Worm (Caenorhabditis elegans) whole organism, late embryonic: Measurements from ENCODE around the gene nep-11.
A peak's percentile ranks its signal among the peaks of the same experiment; 100 is the strongest.

Experiments
- C08G9.2 ChIP-seq: sonication (generic microtip); optimal IDR thresholded peaks from 2 replicates; lab custom pipeline; 2016; ENCODE audit warnings: mild to moderate bottlenecking, missing genetic modification characterization, moderate library complexity, missing compliant biosample characterization
- C38D4.7 ChIP-seq: fragments of 200-800 bp; sonication (Bioruptor generic); optimal IDR thresholded peaks from 2 replicates; lab custom pipeline; 2018; ENCODE audit warnings: mild to moderate bottlenecking, missing genetic modification characterization, moderate library complexity, missing compliant biosample characterization
- K02D7.2 ChIP-seq: sonication (generic microtip); optimal IDR thresholded peaks from 2 replicates; lab custom pipeline; 2017; ENCODE audit warnings: mild to moderate bottlenecking, missing genetic modification characterization, missing compliant biosample characterization
- K09A11.1 ChIP-seq: sonication (generic microtip); optimal IDR thresholded peaks from 2 replicates; lab custom pipeline; 2017; ENCODE audit warnings: antibody characterized with exemption, mild to moderate bottlenecking, missing genetic modification characterization, missing compliant biosample characterization; ENCODE audit not compliant: insufficient read depth
- T23F11.4 ChIP-seq: fragments of 200-800 bp; sonication (Bioruptor generic); optimal IDR thresholded peaks from 2 replicates; lab custom pipeline; 2018; ENCODE audit warnings: mild to moderate bottlenecking, missing genetic modification characterization, missing compliant biosample characterization
- Y22D7AL.16 ChIP-seq: sonication (generic microtip); optimal IDR thresholded peaks from 2 replicates; lab custom pipeline; 2016; ENCODE audit warnings: missing genetic modification characterization, missing compliant biosample characterization
- ama-1 ChIP-seq: fragments of 150-350 bp; optimal IDR thresholded peaks from 2 replicates; lab custom pipeline; 2014
- ceh-18 ChIP-seq: sonication (generic microtip); optimal IDR thresholded peaks from 2 replicates; lab custom pipeline; 2016; ENCODE audit warnings: missing genetic modification characterization, missing compliant biosample characterization
- ceh-19 ChIP-seq: fragments of 200-800 bp; sonication (Bioruptor generic); optimal IDR thresholded peaks from 2 replicates; lab custom pipeline; 2018; ENCODE audit warnings: mild to moderate bottlenecking, missing genetic modification characterization, missing compliant biosample characterization
- ceh-2 ChIP-seq: sonication (generic microtip); optimal IDR thresholded peaks from 2 replicates; lab custom pipeline; 2016; ENCODE audit warnings: missing genotype, missing genetic modification characterization, missing compliant biosample characterization
- ceh-24 ChIP-seq: sonication (generic microtip); optimal IDR thresholded peaks from 2 replicates; lab custom pipeline; 2016; ENCODE audit warnings: mild to moderate bottlenecking, missing genetic modification characterization, missing compliant biosample characterization
- ceh-30 ChIP-seq: fragments of 150-350 bp; optimal IDR thresholded peaks from 2 replicates; lab custom pipeline; 2014; ENCODE audit warnings: missing biosample characterization, missing genetic modification characterization
- ceh-31 ChIP-seq: sonication (generic microtip); optimal IDR thresholded peaks from 2 replicates; lab custom pipeline; 2016; ENCODE audit warnings: missing genetic modification characterization, missing compliant biosample characterization
- ceh-34 ChIP-seq: sonication (generic microtip); optimal IDR thresholded peaks from 2 replicates; lab custom pipeline; 2016; ENCODE audit warnings: mild to moderate bottlenecking, missing genetic modification characterization, missing compliant biosample characterization
- ceh-45 ChIP-seq: fragments of 200-800 bp; sonication (Bioruptor generic); IDR thresholded peaks from 2 replicates; pipeline ENCODE4 v1.3.6; 2022; ENCODE audit warnings: missing genetic modification reagents, missing genetic modification characterization, missing compliant biosample characterization
- ceh-48 ChIP-seq: sonication (generic microtip); optimal IDR thresholded peaks from 2 replicates; lab custom pipeline; 2016; ENCODE audit warnings: missing genetic modification characterization, inconsistent platforms, missing compliant biosample characterization
- ceh-6 ChIP-seq: fragments of 200-800 bp; sonication (Bioruptor generic); optimal IDR thresholded peaks from 2 replicates; lab custom pipeline; 2018; ENCODE audit warnings: mild to moderate bottlenecking, missing genetic modification characterization, missing compliant biosample characterization
- che-1 ChIP-seq: sonication (generic microtip); optimal IDR thresholded peaks from 2 replicates; lab custom pipeline; 2016; ENCODE audit warnings: mild to moderate bottlenecking, missing genetic modification characterization, missing compliant biosample characterization
- dve-1 ChIP-seq: sonication (generic microtip); optimal IDR thresholded peaks from 2 replicates; lab custom pipeline; 2017; ENCODE audit warnings: antibody characterized with exemption, mild to moderate bottlenecking, missing genetic modification characterization, missing compliant biosample characterization
- ets-4 ChIP-seq: sonication (generic microtip); optimal IDR thresholded peaks from 2 replicates; lab custom pipeline; 2016; ENCODE audit warnings: missing genetic modification characterization, missing compliant biosample characterization
- eyg-1 ChIP-seq: sonication (generic microtip); optimal IDR thresholded peaks from 2 replicates; lab custom pipeline; 2016; ENCODE audit warnings: missing genotype, missing genetic modification characterization, missing compliant biosample characterization
- fax-1 ChIP-seq: sonication (generic microtip); optimal IDR thresholded peaks from 2 replicates; lab custom pipeline; 2016; ENCODE audit warnings: missing genotype, missing genetic modification characterization, missing compliant biosample characterization
- fkh-10 ChIP-seq: fragments of 150-350 bp; optimal IDR thresholded peaks from 2 replicates; lab custom pipeline; 2014; ENCODE audit warnings: missing biosample characterization, missing genetic modification reagents, missing genetic modification characterization
- hlh-13 ChIP-seq: fragments of 200-800 bp; sonication (Bioruptor generic); optimal IDR thresholded peaks from 2 replicates; lab custom pipeline; 2018; ENCODE audit warnings: mild to moderate bottlenecking, missing genetic modification characterization, missing compliant biosample characterization
- hlh-30 ChIP-seq: sonication (generic microtip); optimal IDR thresholded peaks from 2 replicates; lab custom pipeline; 2017; ENCODE audit warnings: antibody characterized with exemption, missing genetic modification characterization, missing compliant biosample characterization; ENCODE audit not compliant: insufficient read depth
- hlh-6 ChIP-seq: sonication (generic microtip); optimal IDR thresholded peaks from 2 replicates; lab custom pipeline; 2016; ENCODE audit warnings: missing genotype, missing genetic modification characterization, missing compliant biosample characterization
- lim-6 ChIP-seq: sonication (generic microtip); optimal IDR thresholded peaks from 2 replicates; lab custom pipeline; 2016; ENCODE audit warnings: missing genetic modification characterization, missing compliant biosample characterization
- madf-2 ChIP-seq: sonication (generic microtip); optimal IDR thresholded peaks from 2 replicates; lab custom pipeline; 2017; ENCODE audit warnings: missing genetic modification characterization, missing compliant biosample characterization
- mec-3 ChIP-seq: sonication (generic microtip); optimal IDR thresholded peaks from 2 replicates; lab custom pipeline; 2016; ENCODE audit warnings: borderline replicate concordance, missing genetic modification characterization, missing compliant biosample characterization
- nfya-1 ChIP-seq: sonication (generic microtip); optimal IDR thresholded peaks from 2 replicates; lab custom pipeline; 2017; ENCODE audit warnings: missing genetic modification characterization, mild to moderate bottlenecking, missing compliant biosample characterization, antibody characterized with exemption, moderate library complexity
- npax-4 ChIP-seq: sonication (generic microtip); optimal IDR thresholded peaks from 2 replicates; lab custom pipeline; 2016; ENCODE audit warnings: missing genetic modification characterization, missing compliant biosample characterization
- pag-3 ChIP-seq: sonication (generic microtip); optimal IDR thresholded peaks from 2 replicates; lab custom pipeline; 2016; ENCODE audit warnings: missing compliant biosample characterization, missing genetic modification characterization, borderline replicate concordance
- pat-9 ChIP-seq: fragments of 200-800 bp; sonication (Bioruptor generic); optimal IDR thresholded peaks from 2 replicates; lab custom pipeline; 2018; ENCODE audit warnings: mild to moderate bottlenecking, missing genetic modification characterization, moderate library complexity, missing compliant biosample characterization
- pax-1 ChIP-seq: fragments of 150-350 bp; optimal IDR thresholded peaks from 2 replicates; lab custom pipeline; 2014; ENCODE audit warnings: missing biosample characterization, missing genetic modification characterization
- pqm-1 ChIP-seq: sonication (generic microtip); optimal IDR thresholded peaks from 2 replicates; lab custom pipeline; 2016; ENCODE audit warnings: missing genetic modification characterization, missing compliant biosample characterization
- ref-2 ChIP-seq: sonication (generic microtip); optimal IDR thresholded peaks from 2 replicates; lab custom pipeline; 2016; ENCODE audit warnings: missing genetic modification characterization, missing compliant biosample characterization
- rnt-1 ChIP-seq: sonication (generic microtip); optimal IDR thresholded peaks from 2 replicates; lab custom pipeline; 2016; ENCODE audit warnings: missing genetic modification characterization, missing compliant biosample characterization
- sdc-2 ChIP-seq: sonication (generic microtip); optimal IDR thresholded peaks from 2 replicates; lab custom pipeline; 2016; ENCODE audit warnings: missing genotype, missing genetic modification characterization, missing compliant biosample characterization
- syd-9 ChIP-seq: sonication (generic microtip); optimal IDR thresholded peaks from 2 replicates; lab custom pipeline; 2016; ENCODE audit warnings: mild to moderate bottlenecking, missing genetic modification characterization, moderate library complexity, missing compliant biosample characterization
- tbx-2 ChIP-seq: sonication (generic microtip); optimal IDR thresholded peaks from 2 replicates; lab custom pipeline; 2016; ENCODE audit warnings: missing genetic modification characterization, missing compliant biosample characterization
- tbx-7 ChIP-seq: sonication (generic microtip); optimal IDR thresholded peaks from 2 replicates; lab custom pipeline; 2016; ENCODE audit warnings: missing genotype, missing genetic modification characterization, missing compliant biosample characterization
- ttx-3 ChIP-seq: sonication (generic microtip); optimal IDR thresholded peaks from 2 replicates; lab custom pipeline; 2016; ENCODE audit warnings: missing genetic modification reagents, missing genetic modification characterization, missing compliant biosample characterization
- unc-3 ChIP-seq, 2 experiments: fragments of 200-800 bp in 1 of 2; sonication (Bioruptor generic) in 1 of 2; sonication (generic microtip) in 1 of 2; conservative IDR thresholded peaks in 1 of 2; optimal IDR thresholded peaks in 1 of 2; 2 replicates each; pipeline versions ENCODE4 v1.3.6 to Lab custom; 2016 to 2022; ENCODE audit warnings: missing compliant biosample characterization in 2 of 2, missing genetic modification characterization in 2 of 2, missing genetic modification reagents in 1 of 2
- unc-42 ChIP-seq: sonication (generic microtip); optimal IDR thresholded peaks from 2 replicates; lab custom pipeline; 2016; ENCODE audit warnings: missing genotype, missing genetic modification characterization, missing compliant biosample characterization
- unc-55 ChIP-seq: sonication (generic microtip); optimal IDR thresholded peaks from 2 replicates; lab custom pipeline; 2017; ENCODE audit warnings: missing biosample characterization, missing genetic modification reagents, missing genetic modification characterization
- zip-5 ChIP-seq: sonication (generic microtip); optimal IDR thresholded peaks from 2 replicates; lab custom pipeline; 2016; ENCODE audit warnings: missing genetic modification characterization, missing compliant biosample characterization

nep-11 gene

ce11 chrII:3376789-3377188 is 48.5 kb downstream of the nep-11 start, which contains the start of gene bath-9:
Gene bath-9, plus strand, starts transcription at chrII:3377089.
- TF ChIP-seq sdc-2 (tag; lab: Kevin White, UChicago) (no peak), K09A11.1 (tag; lab: Kevin White, UChicago) (no peak), hlh-13 (GFP tag; lab: Kevin White, UChicago) (no peak), ttx-3 (tag; lab: Kevin White, UChicago) (no peak), zip-5 (tag; lab: Kevin White, UChicago) (no peak), dve-1 (tag; lab: Kevin White, UChicago) (no peak), npax-4 (tag; lab: Kevin White, UChicago) (no peak), C08G9.2 (no peak), K02D7.2 (tag; lab: Kevin White, UChicago) (no peak), eyg-1 (tag; lab: Kevin White, UChicago) (no peak), pat-9 (tag; lab: Kevin White, UChicago) (no peak), tbx-7 (tag; lab: Kevin White, UChicago) (no peak)

- TF ChIP-seq Y22D7AL.16 (no peak), ceh-19 (GFP tag; lab: Kevin White, UChicago) (no peak), ref-2 (no peak), lim-6 (tag; lab: Kevin White, UChicago) (no peak), ceh-45 (GFP tag; lab: Robert Waterston, UW) (no peak), pag-3 (tag; lab: Kevin White, UChicago) (no peak), tbx-2 (tag; lab: Kevin White, UChicago) (no peak), ceh-48 (tag; lab: Kevin White, UChicago) (no peak), madf-2 (tag; lab: Kevin White, UChicago) (no peak), T23F11.4 (GFP tag; lab: Kevin White, UChicago) (no peak), unc-55 (GFP tag; lab: Kevin White, UChicago) (no peak), K09A11.1 (tag; lab: Kevin White, UChicago) (no peak), rnt-1 (tag; lab: Kevin White, UChicago) (no peak), ceh-24 (tag; lab: Kevin White, UChicago) (no peak), fax-1 (tag; lab: Kevin White, UChicago) (no peak), syd-9 (tag; lab: Kevin White, UChicago) (no peak), unc-42 (tag; lab: Kevin White, UChicago) (no peak), mec-3 (tag; lab: Kevin White, UChicago) (no peak), unc-3 (GFP tag; conservative IDR thresholded peaks at IDR 0.05; lab: Robert Waterston, UW) (no peak), unc-3 (tag; optimal IDR thresholded peaks at IDR 0.05; lab: Kevin White, UChicago) (no peak)
Observed at ce11 chrII:3375302-3375701, 50.0 kb downstream of the nep-11 start.

- TF ChIP-seq ceh-2 (no peak), ama-1 (lab: Kevin White, UChicago) (no peak)
Observed at ce11 chrII:3374779-3375178, 50.6 kb downstream of the nep-11 start, which contains the start of gene bath-10. Gene bath-10, plus strand, starts transcription at chrII:3375079.

- no peak for TF ChIP-seq ceh-30
- peak; percentile 96 for TF ChIP-seq ceh-48 (tag; lab: Kevin White, UChicago)
- no peak for TF ChIP-seq npax-4 (tag; lab: Kevin White, UChicago)
- no peak for TF ChIP-seq hlh-30 (tag; lab: Kevin White, UChicago)
- TF ChIP-seq fkh-10 (GFP tag; lab: Kevin White, UChicago) = no peak
- TF ChIP-seq pax-1 (tag; lab: Kevin White, UChicago) = no peak
- peak; percentile 24 for TF ChIP-seq ceh-31
- TF ChIP-seq pqm-1 (tag; lab: Kevin White, UChicago) = no peak
- no peak for TF ChIP-seq ceh-18
- no peak for TF ChIP-seq ceh-19 (GFP tag; lab: Kevin White, UChicago)
- no peak for TF ChIP-seq C38D4.7 (GFP tag; lab: Kevin White, UChicago)
- no peak for TF ChIP-seq ceh-24 (tag; lab: Kevin White, UChicago)
- no peak for TF ChIP-seq ceh-6 (GFP tag; lab: Kevin White, UChicago)
- TF ChIP-seq unc-42 (tag; lab: Kevin White, UChicago) = peak; percentile 43
- no peak for TF ChIP-seq K02D7.2 (tag; lab: Kevin White, UChicago)
- TF ChIP-seq ceh-34 = no peak
- TF ChIP-seq tbx-2 (tag; lab: Kevin White, UChicago) = no peak
- no peak for TF ChIP-seq hlh-6 (tag; lab: Kevin White, UChicago)
- TF ChIP-seq ets-4 = no peak
- no peak for TF ChIP-seq che-1
- peak; percentile 43 for TF ChIP-seq nfya-1 (tag; lab: Kevin White, UChicago)
- TF ChIP-seq unc-3 (GFP tag; conservative IDR thresholded peaks at IDR 0.05; lab: Robert Waterston, UW) = no peak
- no peak for TF ChIP-seq unc-3 (tag; optimal IDR thresholded peaks at IDR 0.05; lab: Kevin White, UChicago)
- TF ChIP-seq zip-5 (tag; lab: Kevin White, UChicago) = no peak
Observed at ce11 chrII:3373875-3374274, 51.5 kb downstream of the nep-11 start.
